Worm (Caenorhabditis elegans) whole organism, L4 larva: ENCODE measurements around the gene F53F8.4.
A peak's percentile ranks its signal among the peaks of the same experiment; 100 is the strongest.

Experiments used
- F26F4.8 ChIP-seq: fragments of 200-800 bp; sonication (Bioruptor generic); conservative IDR thresholded peaks from 2 replicates; pipeline ENCODE4 v1.3.6; 2022; ENCODE audit warnings: missing genetic modification characterization, missing compliant biosample characterization
- ZK337.2 ChIP-seq: fragments of 200-800 bp; sonication (Bioruptor generic); IDR thresholded peaks from 2 replicates; pipeline ENCODE4 v1.3.6; 2022; ENCODE audit warnings: missing genetic modification reagents, missing genetic modification characterization, missing compliant biosample characterization
- aha-1 ChIP-seq: fragments of 150-350 bp; peaks from one replicate; lab custom pipeline; 2014; ENCODE audit warnings: missing biosample characterization, missing genetic modification characterization
- ces-1 ChIP-seq: fragments of 150-350 bp; sonication (generic microtip); optimal IDR thresholded peaks from 4 replicates; lab custom pipeline; 2014; ENCODE audit warnings: missing biosample characterization, missing genetic modification reagents, missing genetic modification characterization
- daf-16 ChIP-seq, 3 experiments: sonication (generic microtip); optimal IDR thresholded peaks; 2 replicates each; lab custom pipeline; 2016 to 2017; ENCODE audit warnings: missing genetic modification characterization in 3 of 3, missing genetic modification reagents in 3 of 3, mild to moderate bottlenecking in 2 of 3, missing compliant biosample characterization in 2 of 3, missing biosample characterization in 1 of 3, moderate library complexity in 1 of 3
- dmd-6 ChIP-seq: fragments of 200-800 bp; sonication (Bioruptor generic); IDR thresholded peaks from 2 replicates; pipeline ENCODE4 v1.3.6; 2022; ENCODE audit warnings: missing genetic modification reagents, missing genetic modification characterization, missing compliant biosample characterization
- dve-1 ChIP-seq: sonication (generic microtip); optimal IDR thresholded peaks from 2 replicates; lab custom pipeline; 2017; ENCODE audit warnings: antibody characterized with exemption, mild to moderate bottlenecking, missing genetic modification characterization, missing compliant biosample characterization; ENCODE audit not compliant: insufficient read depth
- hlh-11 ChIP-seq: fragments of 200-800 bp; sonication (Bioruptor generic); optimal IDR thresholded peaks from 2 replicates; lab custom pipeline; 2018; ENCODE audit warnings: mild to moderate bottlenecking, missing genetic modification characterization, missing compliant biosample characterization
- hlh-30 ChIP-seq: sonication (generic microtip); optimal IDR thresholded peaks from 2 replicates; lab custom pipeline; 2017; ENCODE audit warnings: antibody characterized with exemption, mild to moderate bottlenecking, missing genetic modification characterization, missing compliant biosample characterization; ENCODE audit not compliant: insufficient read depth
- jun-1 ChIP-seq: fragments of 150-350 bp; optimal IDR thresholded peaks from 2 replicates; lab custom pipeline; 2014; ENCODE audit warnings: missing biosample characterization, missing genetic modification reagents, missing genetic modification characterization
- lim-7 ChIP-seq: fragments of 200-800 bp; sonication (Bioruptor generic); IDR thresholded peaks from 2 replicates; pipeline ENCODE4 v1.3.6; 2022; ENCODE audit warnings: missing genetic modification characterization, missing compliant biosample characterization
- lin-15B ChIP-seq: fragments of 150-350 bp; sonication (generic microtip); optimal IDR thresholded peaks from 3 replicates; lab custom pipeline; 2014; ENCODE audit warnings: missing biosample characterization, missing genetic modification characterization
- lin-29 ChIP-seq: fragments of 200-800 bp; sonication (Bioruptor generic); IDR thresholded peaks from 2 replicates; pipeline ENCODE4 v1.3.6; 2022; ENCODE audit warnings: missing genetic modification reagents, missing genetic modification characterization, missing compliant biosample characterization
- madf-9 ChIP-seq: fragments of 200-800 bp; sonication (Bioruptor generic); conservative IDR thresholded peaks from 2 replicates; pipeline ENCODE4 v1.3.6; 2022; ENCODE audit warnings: missing genetic modification reagents, missing genetic modification characterization, missing compliant biosample characterization
- mdt-29 ChIP-seq: fragments of 200-800 bp; sonication (Bioruptor generic); IDR thresholded peaks from 2 replicates; pipeline ENCODE4 v1.3.6; 2022; ENCODE audit warnings: missing genetic modification reagents, missing genetic modification characterization, missing compliant biosample characterization
- mep-1 ChIP-seq: fragments of 150-350 bp; sonication (generic microtip); optimal IDR thresholded peaks from 3 replicates; lab custom pipeline; 2014; ENCODE audit warnings: missing biosample characterization, missing genetic modification characterization
- nhr-102 ChIP-seq: sonication (generic microtip); optimal IDR thresholded peaks from 2 replicates; lab custom pipeline; 2016; ENCODE audit warnings: mild to moderate bottlenecking, missing genetic modification characterization, moderate library complexity, missing compliant biosample characterization
- nhr-28 ChIP-seq: fragments of 150-350 bp; optimal IDR thresholded peaks from 2 replicates; lab custom pipeline; 2014; ENCODE audit warnings: missing biosample characterization, missing genetic modification characterization
- nhr-48 ChIP-seq: sonication (generic microtip); optimal IDR thresholded peaks from 2 replicates; lab custom pipeline; 2016; ENCODE audit warnings: mild to moderate bottlenecking, missing genetic modification characterization, missing compliant biosample characterization
- nhr-76 ChIP-seq: fragments of 150-350 bp; optimal IDR thresholded peaks from 2 replicates; lab custom pipeline; 2014; ENCODE audit warnings: missing biosample characterization, missing genetic modification characterization
- saeg-2 ChIP-seq: fragments of 200-800 bp; sonication (Bioruptor generic); IDR thresholded peaks from 2 replicates; pipeline ENCODE4 v1.3.6; 2022; ENCODE audit warnings: missing genetic modification reagents, missing genetic modification characterization, missing compliant biosample characterization
- set-16 ChIP-seq: fragments of 200-800 bp; sonication (Bioruptor generic); IDR thresholded peaks from 2 replicates; pipeline ENCODE4 v1.3.6; 2022; ENCODE audit warnings: missing genetic modification reagents, missing genetic modification characterization, missing compliant biosample characterization
- unc-130 ChIP-seq: sonication (generic microtip); optimal IDR thresholded peaks from 2 replicates; lab custom pipeline; 2016; ENCODE audit warnings: missing genetic modification reagents, missing genetic modification characterization, missing compliant biosample characterization
- unc-62 ChIP-seq, 3 experiments: fragments of 150-350 bp in 1 of 3; sonication (generic microtip); optimal IDR thresholded peaks in 2 of 3; peaks in 1 of 3; 1 replicate in 1 of 3; 2 replicates in 2 of 3; lab custom pipeline; 2014 to 2017; ENCODE audit warnings: missing biosample characterization in 3 of 3, missing genetic modification characterization in 3 of 3, missing genetic modification reagents in 3 of 3, missing genotype in 1 of 3
- vab-7 ChIP-seq: fragments of 200-800 bp; sonication (Bioruptor generic); IDR thresholded peaks from 2 replicates; pipeline ENCODE4 v1.3.6; 2022; ENCODE audit warnings: missing genetic modification reagents, missing genetic modification characterization, missing compliant biosample characterization
- zip-2 ChIP-seq: fragments of 150-350 bp; optimal IDR thresholded peaks from 2 replicates; lab custom pipeline; 2014; ENCODE audit warnings: missing biosample characterization, missing genetic modification characterization

F53F8.4 gene

ce11 chrV:20680189-20680588 is 11.3 kb downstream of the F53F8.4 start:
- TF ChIP-seq unc-130 (GFP tag; lab: Kevin White, UChicago): no peak
- TF ChIP-seq unc-62 (GFP tag; optimal IDR thresholded peaks at IDR 0.05 in 1 of 2; lab: Kevin White, UChicago): peak in 1 of 2 experiments; percentile 92
- no peak for TF ChIP-seq unc-62 (tag; optimal IDR thresholded peaks at IDR 0.05; lab: Kevin White, UChicago)

- TF ChIP-seq lim-7 (GFP tag; lab: Robert Waterston, UW) (peak; percentile 36; the same call in 1 of the 2 replicates), nhr-48 (tag; lab: Kevin White, UChicago) (no peak), zip-2 (tag; lab: Kevin White, UChicago) (no peak), madf-9 (GFP tag; lab: Robert Waterston, UW) (0 out of 2 replicates have a peak, but pooled peaks have one; percentile 9), set-16 (GFP tag; lab: Robert Waterston, UW) (peak; percentile 29; the same call in 1 of the 2 replicates), lin-15B (no peak), jun-1 (tag; lab: Kevin White, UChicago) (no peak), mdt-29 (GFP tag; lab: Robert Waterston, UW) (no peak)
Observed at ce11 chrV:20670625-20671024, 20.9 kb downstream of the F53F8.4 start.

ce11 chrV:20666905-20667304 is 24.6 kb downstream of the F53F8.4 start, which contains the start of gene mlt-11:
Gene mlt-11 (plus strand): TSS chrV:20667205.
- TF ChIP-seq lin-29 (GFP tag; lab: Robert Waterston, UW) (no peak), aha-1 (tag; lab: Kevin White, UChicago) (peak; percentile 33)

- TF ChIP-seq aha-1 (tag; lab: Kevin White, UChicago) (peak; percentile 40), nhr-102 (tag; lab: Kevin White, UChicago) (no peak), hlh-30 (tag; lab: Kevin White, UChicago) (no peak), hlh-11 (tag; lab: Kevin White, UChicago) (peak; percentile 5)
Observed at ce11 chrV:20664930-20665329, 26.6 kb downstream of the F53F8.4 start.

- TF ChIP-seq F26F4.8 (GFP tag; lab: Robert Waterston, UW) (no peak), aha-1 (tag; lab: Kevin White, UChicago) (peak; percentile 55)
Observed at ce11 chrV:20663736-20664135, 27.7 kb downstream of the F53F8.4 start.

ce11 chrV:20662474-20662873 is 29.0 kb downstream of the F53F8.4 start:
- TF ChIP-seq ZK337.2 (GFP tag; lab: Robert Waterston, UW) (no peak), unc-62 (GFP tag; optimal IDR thresholded peaks at IDR 0.05 in 1 of 2; lab: Kevin White, UChicago) (peak in 1 of 2 experiments; percentile 15), unc-62 (tag; optimal IDR thresholded peaks at IDR 0.05; lab: Kevin White, UChicago) (no peak), dve-1 (tag; lab: Kevin White, UChicago) (no peak), vab-7 (GFP tag; lab: Robert Waterston, UW) (no peak), madf-9 (GFP tag; lab: Robert Waterston, UW) (no peak)
- TF ChIP-seq, all 104 proteins: peak for 1

- TF ChIP-seq dmd-6 (GFP tag; lab: Robert Waterston, UW) (peak; percentile 14; the same call in 1 of the 2 replicates), nhr-76 (no peak), nhr-28 (peak; percentile 36), hlh-11 (tag; lab: Kevin White, UChicago) (peak; percentile 21), mep-1 (tag; lab: Kevin White, UChicago) (no peak), hlh-30 (tag; lab: Kevin White, UChicago) (peak; percentile 29)
Observed at ce11 chrV:20660025-20660424, 31.5 kb downstream of the F53F8.4 start, which contains the start of gene W01F3.2. Gene W01F3.2 (plus strand): TSS chrV:20660325.

- TF ChIP-seq ces-1 (no peak), unc-62 (GFP tag; optimal IDR thresholded peaks at IDR 0.05 in 1 of 2; lab: Kevin White, UChicago) (peak in 1 of 2 experiments; percentile 35), unc-62 (tag; optimal IDR thresholded peaks at IDR 0.05; lab: Kevin White, UChicago) (no peak), saeg-2 (GFP tag; lab: Robert Waterston, UW) (no peak), unc-130 (GFP tag; lab: Kevin White, UChicago) (no peak), daf-16 (GFP tag; optimal IDR thresholded peaks at IDR 0.05; lab: Kevin White, UChicago) (no peak), daf-16 (tag; optimal IDR thresholded peaks at IDR 0.05; lab: Kevin White, UChicago) (no peak)
Observed at ce11 chrV:20656626-20657025, 34.9 kb downstream of the F53F8.4 start.
